Fruit fly (Drosophila melanogaster) whole organism, embryonic: ENCODE results near the gene Txl.

Experiments used
- Atf3 ChIP-seq: fragments of 200-800 bp; sonication (Bioruptor generic); optimal IDR thresholded peaks from 3 replicates; lab custom pipeline; 2016; ENCODE audit warnings: missing biosample characterization, missing genetic modification characterization
- BEAF-32 ChIP-seq: fragments of 200-800 bp; sonication (Bioruptor generic); optimal IDR thresholded peaks from 3 replicates; lab custom pipeline; 2017; ENCODE audit warnings: missing biosample characterization, missing genetic modification characterization, mild to moderate bottlenecking, moderate library complexity, missing genetic modification reagents
- CG10654 ChIP-seq: fragments of 200-800 bp; sonication (Bioruptor generic); optimal IDR thresholded peaks from 2 replicates; lab custom pipeline; 2016; ENCODE audit warnings: missing biosample characterization, missing genetic modification characterization
- CG12942 ChIP-seq: fragments of 200-800 bp; sonication (Bioruptor generic); optimal IDR thresholded peaks from 3 replicates; lab custom pipeline; 2016; ENCODE audit warnings: missing biosample characterization, missing genetic modification characterization
- CG13624 ChIP-seq: fragments of 200-800 bp; sonication (Bioruptor generic); optimal IDR thresholded peaks from 2 replicates; lab custom pipeline; 2016; ENCODE audit warnings: missing biosample characterization, missing genetic modification characterization
- CG14441 ChIP-seq: fragments of 200-800 bp; sonication (Bioruptor generic); IDR thresholded peaks from 2 replicates; pipeline ENCODE4 v1.3.6; 2022; ENCODE audit warnings: missing biosample characterization, missing genetic modification characterization
- CG15011 ChIP-seq: fragments of 200-800 bp; sonication (Bioruptor generic); optimal IDR thresholded peaks from 3 replicates; lab custom pipeline; 2018; ENCODE audit warnings: missing biosample characterization, mild to moderate bottlenecking, missing genetic modification characterization
- CG1602 ChIP-seq: fragments of 200-800 bp; sonication (Bioruptor generic); optimal IDR thresholded peaks from 3 replicates; lab custom pipeline; 2016; ENCODE audit warnings: missing biosample characterization, missing genetic modification characterization
- CG1647 ChIP-seq: fragments of 200-800 bp; sonication (Bioruptor generic); optimal IDR thresholded peaks from 3 replicates; lab custom pipeline; 2016; ENCODE audit warnings: missing biosample characterization, missing genetic modification characterization
- CG16779 ChIP-seq: fragments of 200-800 bp; sonication (Bioruptor generic); IDR thresholded peaks from 2 replicates; pipeline ENCODE4 v1.3.6; 2022; ENCODE audit warnings: missing biosample characterization, missing genetic modification characterization
- CG17361 ChIP-seq: fragments of 200-800 bp; sonication (Bioruptor generic); IDR thresholded peaks from 3 replicates; pipeline ENCODE4 v1.3.6; 2022; ENCODE audit warnings: missing biosample characterization, missing genetic modification characterization
- CG18476 ChIP-seq: fragments of 200-800 bp; sonication (Bioruptor generic); optimal IDR thresholded peaks from 2 replicates; lab custom pipeline; 2016; ENCODE audit warnings: missing biosample characterization, mild to moderate bottlenecking, missing genetic modification characterization
- CG30403 ChIP-seq: fragments of 200-800 bp; sonication (Bioruptor generic); optimal IDR thresholded peaks from 3 replicates; lab custom pipeline; 2016; ENCODE audit warnings: missing biosample characterization, missing genetic modification characterization
- CG31224 ChIP-seq: fragments of 200-800 bp; sonication (Bioruptor generic); IDR thresholded peaks from 2 replicates; pipeline ENCODE4 v1.3.6; 2022; ENCODE audit warnings: missing biosample characterization, missing genetic modification characterization
- CG4424 ChIP-seq: fragments of 200-800 bp; sonication (Bioruptor generic); optimal IDR thresholded peaks from 3 replicates; lab custom pipeline; 2016; ENCODE audit warnings: missing biosample characterization, missing genetic modification characterization
- CG6813 ChIP-seq: fragments of 200-800 bp; sonication (Bioruptor generic); optimal IDR thresholded peaks from 2 replicates; lab custom pipeline; 2017; ENCODE audit warnings: missing biosample characterization, missing genetic modification characterization, mild to moderate bottlenecking, moderate library complexity, missing genetic modification reagents
- CG8359 ChIP-seq: fragments of 200-800 bp; sonication (Bioruptor generic); optimal IDR thresholded peaks from 2 replicates; lab custom pipeline; 2017; ENCODE audit warnings: missing biosample characterization, mild to moderate bottlenecking, missing genetic modification characterization, borderline replicate concordance
- CG8924 ChIP-seq: fragments of 200-800 bp; optimal IDR thresholded peaks from 3 replicates; lab custom pipeline; 2019; ENCODE audit warnings: missing biosample characterization, mild to moderate bottlenecking, missing genetic modification characterization, moderate library complexity
- CG9437 ChIP-seq: fragments of 200-800 bp; sonication (Bioruptor generic); optimal IDR thresholded peaks from 2 replicates; lab custom pipeline; 2018; ENCODE audit warnings: missing biosample characterization, mild to moderate bottlenecking, missing genetic modification characterization
- CG9817 ChIP-seq: fragments of 200-800 bp; sonication (Bioruptor generic); optimal IDR thresholded peaks from 2 replicates; lab custom pipeline; 2018; ENCODE audit warnings: missing biosample characterization, mild to moderate bottlenecking, missing genetic modification characterization, moderate library complexity
- GATAe ChIP-seq: fragments of 200-800 bp; sonication (Bioruptor generic); conservative IDR thresholded peaks from 2 replicates; pipeline ENCODE4 v1.3.6; 2022; ENCODE audit warnings: missing biosample characterization, missing genetic modification characterization
- Gug ChIP-seq: fragments of 200-800 bp; sonication (Bioruptor generic); IDR thresholded peaks from 4 replicates; pipeline ENCODE4 v1.3.6; 2022; ENCODE audit warnings: missing biosample characterization, missing genetic modification characterization
- Med ChIP-seq: fragments of 200-800 bp; sonication (Bioruptor generic); peaks from one replicate; lab custom pipeline; 2016; ENCODE audit warnings: missing biosample characterization, missing genetic modification characterization, mild to moderate bottlenecking, inconsistent platforms, moderate library complexity
- NfI ChIP-seq: fragments of 200-800 bp; sonication (Bioruptor generic); optimal IDR thresholded peaks from 3 replicates; lab custom pipeline; 2018; ENCODE audit warnings: missing biosample characterization, mild to moderate bottlenecking, missing genetic modification characterization, moderate library complexity
- PHDP ChIP-seq: fragments of 200-800 bp; sonication (Bioruptor generic); optimal IDR thresholded peaks from 3 replicates; lab custom pipeline; 2018; ENCODE audit warnings: missing biosample characterization, mild to moderate bottlenecking, missing genetic modification characterization, moderate library complexity
- Scr ChIP-seq: fragments of 200-800 bp; sonication (Bioruptor generic); IDR thresholded peaks from 2 replicates; pipeline ENCODE4 v1.3.6; 2022; ENCODE audit warnings: missing biosample characterization, missing genetic modification characterization; ENCODE audit not compliant: partially characterized antibody
- Sox102F ChIP-seq: fragments of 200-800 bp; sonication (Bioruptor generic); optimal IDR thresholded peaks from 2 replicates; lab custom pipeline; 2018; ENCODE audit warnings: missing biosample characterization, mild to moderate bottlenecking, missing genetic modification characterization, moderate library complexity
- Sry-δ ChIP-seq: fragments of 200-800 bp; sonication (Bioruptor generic); optimal IDR thresholded peaks from 2 replicates; lab custom pipeline; 2016; ENCODE audit warnings: missing biosample characterization, missing genetic modification characterization
- Tbp ChIP-seq: fragments of >200 bp; optimal IDR thresholded peaks from 2 replicates; lab custom pipeline; 2018; ENCODE audit warnings: missing biosample characterization, missing genetic modification characterization
- Xbp1 ChIP-seq: fragments of 200-800 bp; sonication (Bioruptor generic); optimal IDR thresholded peaks from 3 replicates; lab custom pipeline; 2016; ENCODE audit warnings: missing biosample characterization, mild to moderate bottlenecking, missing genetic modification characterization
- ash1 ChIP-seq: fragments of 200-800 bp; sonication (Bioruptor generic); optimal IDR thresholded peaks from 2 replicates; lab custom pipeline; 2018; ENCODE audit warnings: missing biosample characterization, mild to moderate bottlenecking, missing genetic modification characterization
- chif ChIP-seq, 2 experiments: fragments of 200-800 bp; sonication (Bioruptor generic); optimal IDR thresholded peaks; 3 replicates each; lab custom pipeline; 2016; ENCODE audit warnings: missing biosample characterization in 2 of 2, missing genetic modification characterization in 2 of 2
- chm ChIP-seq: fragments of 200-800 bp; sonication (Bioruptor generic); IDR thresholded peaks from 2 replicates; pipeline ENCODE4 v1.3.6; 2022; ENCODE audit warnings: missing biosample characterization, missing genetic modification characterization
- ewg ChIP-seq: fragments of 200-800 bp; sonication (Bioruptor generic); optimal IDR thresholded peaks from 3 replicates; lab custom pipeline; 2017; ENCODE audit warnings: mild to moderate bottlenecking, missing biosample characterization, missing genetic modification reagents, missing genetic modification characterization
- gro ChIP-seq: fragments of 200-800 bp; sonication (Bioruptor generic); optimal IDR thresholded peaks from 2 replicates; lab custom pipeline; 2016; ENCODE audit warnings: missing biosample characterization, missing genetic modification characterization
- hkb ChIP-seq, 2 experiments: fragments of 200-800 bp in 1 of 2; fragments of >200 bp in 1 of 2; sonication (Bioruptor generic) in 1 of 2; IDR thresholded peaks in 1 of 2; optimal IDR thresholded peaks in 1 of 2; 2 replicates each; pipeline versions ENCODE4 v1.3.6 to Lab custom; 2017 to 2022; ENCODE audit warnings: missing biosample characterization in 1 of 2, missing genetic modification characterization in 1 of 2
- lola ChIP-seq, 3 experiments: fragments of >200 bp in 2 of 3; fragments of 200-800 bp in 1 of 3; sonication (Bioruptor generic) in 1 of 3; optimal IDR thresholded peaks; 2 replicates each; lab custom pipeline; 2017 to 2019; ENCODE audit warnings: missing biosample characterization in 3 of 3, missing genetic modification characterization in 3 of 3, mild to moderate bottlenecking in 1 of 3, moderate library complexity in 1 of 3
- mirr ChIP-seq: fragments of 200-800 bp; sonication (Bioruptor generic); optimal IDR thresholded peaks from 3 replicates; lab custom pipeline; 2018; ENCODE audit warnings: missing biosample characterization, mild to moderate bottlenecking, missing genetic modification characterization
- onecut ChIP-seq: fragments of 200-800 bp; sonication (Bioruptor generic); IDR thresholded peaks from 2 replicates; pipeline ENCODE4 v1.3.6; 2022; ENCODE audit warnings: missing biosample characterization, missing genetic modification characterization
- pan ChIP-seq, 4 experiments: fragments of >200 bp in 3 of 4; fragments of 200-800 bp in 1 of 4; sonication (Bioruptor generic) in 1 of 4; optimal IDR thresholded peaks in 3 of 4; IDR thresholded peaks in 1 of 4; 2 replicates each; pipeline versions ENCODE4 v1.3.6 to Lab custom; 2017 to 2022; ENCODE audit warnings: missing biosample characterization in 2 of 4, missing genetic modification characterization in 2 of 4, mixed read lengths in 1 of 4
- pnt ChIP-seq: fragments of 200-800 bp; sonication (Bioruptor generic); optimal IDR thresholded peaks from 3 replicates; lab custom pipeline; 2016; ENCODE audit warnings: missing biosample characterization, missing genetic modification characterization
- prd ChIP-seq, 3 experiments: fragments of >200 bp in 2 of 3; fragments of 200-800 bp in 1 of 3; sonication (Bioruptor generic) in 1 of 3; optimal IDR thresholded peaks in 2 of 3; IDR thresholded peaks in 1 of 3; 2 replicates in 2 of 3; 3 replicates in 1 of 3; pipeline versions ENCODE4 v1.3.6 to Lab custom; 2017 to 2022; ENCODE audit warnings: missing biosample characterization in 1 of 3, missing genetic modification characterization in 1 of 3
- scrt ChIP-seq: fragments of 200-800 bp; sonication (Bioruptor generic); optimal IDR thresholded peaks from 2 replicates; lab custom pipeline; 2018; ENCODE audit warnings: missing biosample characterization, mild to moderate bottlenecking, missing genetic modification characterization, moderate library complexity
- tgo ChIP-seq: fragments of 200-800 bp; sonication (Bioruptor generic); IDR thresholded peaks from 3 replicates; pipeline ENCODE4 v1.3.6; 2022; ENCODE audit warnings: missing biosample characterization, missing genetic modification characterization
- tin ChIP-seq: fragments of 200-800 bp; sonication (Bioruptor generic); optimal IDR thresholded peaks from 3 replicates; lab custom pipeline; 2016; ENCODE audit warnings: missing biosample characterization, missing genetic modification characterization
- vfl ChIP-seq: fragments of 200-800 bp; sonication (Bioruptor generic); optimal IDR thresholded peaks from 2 replicates; lab custom pipeline; 2016; ENCODE audit warnings: missing biosample characterization, missing genetic modification characterization
- wor ChIP-seq: fragments of 200-800 bp; sonication (Bioruptor generic); IDR thresholded peaks from 2 replicates; pipeline ENCODE4 v1.3.6; 2022; ENCODE audit warnings: missing biosample characterization, missing genetic modification characterization

Gene Txl

DNA sequence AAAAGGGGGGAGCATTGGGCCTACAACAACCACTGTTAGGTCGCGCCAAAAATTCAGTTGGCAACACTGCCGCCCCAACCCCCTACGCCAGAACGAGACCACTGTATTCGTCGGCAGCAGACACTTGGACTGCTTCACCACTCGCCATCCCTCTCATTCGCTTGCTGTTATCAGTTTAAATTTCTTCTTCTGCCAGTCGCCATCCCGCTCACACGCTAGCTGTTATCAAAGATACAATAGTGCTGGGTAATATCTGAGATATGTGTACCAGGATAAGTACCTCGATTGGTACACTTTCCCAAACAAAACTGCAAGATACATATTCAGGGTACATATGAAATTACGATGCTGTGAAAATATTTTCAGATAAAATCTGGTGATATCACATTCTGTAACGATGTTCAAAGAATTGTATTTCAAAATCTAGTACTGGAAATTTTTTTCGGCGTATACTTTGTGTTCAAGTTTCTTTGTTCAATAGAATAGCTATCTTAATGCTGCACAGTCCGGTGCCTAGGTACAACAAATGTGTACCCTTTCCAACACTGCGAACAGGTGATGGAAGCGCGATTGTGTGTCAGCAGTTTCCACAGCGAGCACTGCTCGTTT is 5.3 kb downstream of the Txl start (continued):
- peak; percentile 80 for TF ChIP-seq Xbp1 (GFP tag; lab: Kevin White, UChicago)
- peak in 1 of 3 experiments; percentile 82 for TF ChIP-seq lola (GFP tag; optimal IDR thresholded peaks at IDR 0.05; lab: Kevin White, UChicago)
- peak; percentile 82 for TF ChIP-seq CG4424 (GFP tag; lab: Kevin White, UChicago)
- TF ChIP-seq CG16779 (GFP tag; lab: Robert Waterston, UW) = 0 out of 2 replicates have a peak, but pooled peaks have one; percentile 7
- peak; percentile 76 for TF ChIP-seq CG10654 (GFP tag; lab: Kevin White, UChicago)
- peak; percentile 75 for TF ChIP-seq tin (GFP tag; lab: Kevin White, UChicago)
- TF ChIP-seq wor (GFP tag; lab: Robert Waterston, UW) = peak; percentile 50
- TF ChIP-seq scrt (GFP tag; lab: Kevin White, UChicago) = peak; percentile 81
- TF ChIP-seq CG14441 (GFP tag; lab: Robert Waterston, UW) = peak; percentile 77
- peak; percentile 72 to 81 for TF ChIP-seq chif (GFP tag; optimal IDR thresholded peaks at IDR 0.05; lab: Kevin White, UChicago)
- peak; percentile 70 for TF ChIP-seq ash1 (GFP tag; lab: Kevin White, UChicago)
- TF ChIP-seq Atf3 (GFP tag; lab: Kevin White, UChicago) = peak; percentile 50
- TF ChIP-seq pan (optimal IDR thresholded peaks at IDR 0.05; lab: Kevin White, UChicago) = no peak
- TF ChIP-seq pan (GFP tag; optimal IDR thresholded peaks at IDR 0.05 in 1 of 2, IDR thresholded peaks at IDR 0.05 in 1 of 2) = no peak
- no peak for TF ChIP-seq chm (GFP tag; lab: Robert Waterston, UW)
- peak; percentile 88 for TF ChIP-seq CG8924
- TF ChIP-seq CG1602 = peak; percentile 65
- peak; percentile 90 for TF ChIP-seq NfI (GFP tag; lab: Kevin White, UChicago)
- TF ChIP-seq CG18476 (GFP tag; lab: Kevin White, UChicago) = peak; percentile 84
- TF ChIP-seq Scr (GFP tag; lab: Robert Waterston, UW) = no peak
- peak; percentile 88 for TF ChIP-seq CG17361 (GFP tag; lab: Robert Waterston, UW)
- TF ChIP-seq CG13624 = peak; percentile 80
- peak; percentile 68 for TF ChIP-seq CG1647 (GFP tag; lab: Kevin White, UChicago)
- TF ChIP-seq CG30403 (GFP tag; lab: Kevin White, UChicago) = peak; percentile 91
- TF ChIP-seq CG31224 (GFP tag; lab: Robert Waterston, UW) = peak; percentile 57; the same call in 1 of the 2 replicates
- peak; percentile 88 for TF ChIP-seq mirr (GFP tag; lab: Kevin White, UChicago)
- TF ChIP-seq Med = peak; percentile 97
- TF ChIP-seq BEAF-32 (GFP tag; lab: Kevin White, UChicago) = peak; percentile 20
- TF ChIP-seq prd (optimal IDR thresholded peaks at IDR 0.05; lab: Kevin White, UChicago) = no peak
- peak; percentile 80 for TF ChIP-seq prd (GFP tag; IDR thresholded peaks at IDR 0.05; lab: Robert Waterston, UW)
- TF ChIP-seq Gug (GFP tag; lab: Robert Waterston, UW) = peak; percentile 62; the same call in 3 of the 4 replicates
- TF ChIP-seq CG15011 = no peak
- peak; percentile 19 for TF ChIP-seq Tbp (GFP tag; lab: Kevin White, UChicago)
- TF ChIP-seq Sry-δ = peak; percentile 63
- TF ChIP-seq hkb (optimal IDR thresholded peaks at IDR 0.05; lab: Kevin White, UChicago) = no peak
- TF ChIP-seq hkb (GFP tag; IDR thresholded peaks at IDR 0.05; lab: Robert Waterston, UW) = peak; percentile 75
- TF ChIP-seq PHDP (tag; lab: Kevin White, UChicago) = peak; percentile 91
- peak; percentile 80 for TF ChIP-seq pnt (GFP tag; lab: Kevin White, UChicago)
- peak; percentile 96 for TF ChIP-seq GATAe (GFP tag; lab: Robert Waterston, UW)
- peak; percentile 73 for TF ChIP-seq vfl (GFP tag; lab: Kevin White, UChicago)
- peak; percentile 65 for TF ChIP-seq ewg
- peak; percentile 46 for TF ChIP-seq CG8359
- TF ChIP-seq Sox102F (GFP tag; lab: Kevin White, UChicago) = no peak
- peak; percentile 59 for TF ChIP-seq CG12942
- peak; percentile 59 for TF ChIP-seq CG6813
- TF ChIP-seq onecut (GFP tag; lab: Robert Waterston, UW) = no peak; the same call in 1 of the 2 replicates
- TF ChIP-seq CG9817 (tag; lab: Kevin White, UChicago) = peak; percentile 87
- peak; percentile 70 for TF ChIP-seq tgo (GFP tag; lab: Robert Waterston, UW)
- peak; percentile 80 for TF ChIP-seq CG9437 (GFP tag; lab: Kevin White, UChicago)
- peak; percentile 90 for TF ChIP-seq gro (GFP tag; lab: Kevin White, UChicago)
